Fruit fly (Drosophila melanogaster): ENCODE data around the gene CG5641.

DNA sequence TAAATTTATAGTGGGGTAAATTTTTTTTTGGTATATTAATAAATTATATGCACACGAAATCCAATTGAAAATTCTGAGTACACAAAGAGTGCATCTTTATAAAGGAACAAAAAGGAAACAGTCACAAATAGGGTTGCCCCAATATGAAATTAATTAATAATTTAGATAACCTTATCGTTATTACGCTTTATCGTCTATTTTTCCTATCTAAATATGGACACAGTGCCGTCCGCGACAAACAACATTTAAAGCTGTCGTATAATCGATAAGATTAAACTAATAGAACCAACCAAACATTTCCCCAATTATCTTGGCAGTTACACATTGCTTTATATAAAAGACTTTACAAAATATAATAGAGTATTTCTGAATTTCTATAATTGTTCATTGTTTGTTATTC, 31.0 kb downstream of the CG5641 start:
- TF ChIP-seq Gug (GFP tag; IDR thresholded peaks at IDR 0.05) (no peak), Ets21C (GFP tag; optimal IDR thresholded peaks at IDR 0.05) (no peak), CG10669 (GFP tag; optimal IDR thresholded peaks at IDR 0.05) (no peak), CG8632 (GFP tag; optimal IDR thresholded peaks at IDR 0.05) (no peak), pdm3 (GFP tag; optimal IDR thresholded peaks at IDR 0.05) (no peak)
